Worm (Caenorhabditis elegans) whole organism, L2 larva: ENCODE measurements around the gene T24E12.2.

ENCODE experiments used
- ZK546.5 ChIP-seq: sonication (generic microtip); optimal IDR thresholded peaks from 2 replicates; lab custom pipeline; 2017; ENCODE audit warnings: missing biosample characterization, missing genetic modification characterization
- aly-2 ChIP-seq: fragments of 150-350 bp; optimal IDR thresholded peaks from 2 replicates; lab custom pipeline; 2014; ENCODE audit warnings: missing biosample characterization, missing genetic modification characterization
- ceh-16 ChIP-seq: fragments of 150-350 bp; optimal IDR thresholded peaks from 2 replicates; lab custom pipeline; 2014; ENCODE audit warnings: missing biosample characterization, missing genetic modification characterization
- ceh-82 ChIP-seq: fragments of 150-350 bp; optimal IDR thresholded peaks from 2 replicates; lab custom pipeline; 2014; ENCODE audit warnings: missing biosample characterization, missing genetic modification characterization
- crh-2 ChIP-seq: sonication (generic microtip); optimal IDR thresholded peaks from 2 replicates; lab custom pipeline; 2017; ENCODE audit warnings: missing biosample characterization, missing genetic modification characterization
- lin-11 ChIP-seq: fragments of 150-350 bp; sonication (generic microtip); optimal IDR thresholded peaks from 2 replicates; lab custom pipeline; 2014; ENCODE audit warnings: missing biosample characterization, missing genetic modification characterization, inconsistent platforms, mixed read lengths
- nhr-12 ChIP-seq: fragments of 150-350 bp; optimal IDR thresholded peaks from 2 replicates; lab custom pipeline; 2014; ENCODE audit warnings: missing biosample characterization, missing genetic modification characterization
- nhr-23 ChIP-seq: fragments of 150-350 bp; optimal IDR thresholded peaks from 2 replicates; lab custom pipeline; 2014; ENCODE audit warnings: missing biosample characterization, missing genetic modification reagents, missing genetic modification characterization
- skn-1 ChIP-seq: sonication (generic microtip); optimal IDR thresholded peaks from 2 replicates; lab custom pipeline; 2017; ENCODE audit warnings: missing biosample characterization, missing genetic modification characterization
- sma-9 ChIP-seq, 2 experiments: fragments of 150-350 bp in 1 of 2; sonication (generic microtip) in 1 of 2; optimal IDR thresholded peaks; 2 replicates each; lab custom pipeline; 2014 to 2016; ENCODE audit warnings: missing genetic modification characterization in 2 of 2, mild to moderate bottlenecking in 1 of 2, missing biosample characterization in 1 of 2, missing compliant biosample characterization in 1 of 2, missing genetic modification reagents in 1 of 2, moderate library complexity in 1 of 2
- snpc-4 ChIP-seq: fragments of 150-350 bp; optimal IDR thresholded peaks from 2 replicates; lab custom pipeline; 2014; ENCODE audit warnings: missing biosample characterization, missing genetic modification characterization
- unc-39 ChIP-seq: fragments of 150-350 bp; optimal IDR thresholded peaks from 2 replicates; lab custom pipeline; 2014; ENCODE audit warnings: missing biosample characterization, missing genetic modification characterization

ce11 chrII:3752184-3752583, 30.6 kb upstream of the T24E12.2 start, which contains the start of gene sdz-11:
- no peak for TF ChIP-seq crh-2 (tag; lab: Kevin White, UChicago)
- TF ChIP-seq unc-39: no peak
- no peak for TF ChIP-seq skn-1
- TF ChIP-seq nhr-12 (tag; lab: Kevin White, UChicago): no peak
- TF ChIP-seq ceh-16 (tag; lab: Kevin White, UChicago): no peak
- no peak for TF ChIP-seq ZK546.5 (tag; lab: Kevin White, UChicago)
- no peak for TF ChIP-seq aly-2 (tag; lab: Kevin White, UChicago)
- TF ChIP-seq snpc-4 (tag; lab: Kevin White, UChicago): no peak
- no peak for TF ChIP-seq lin-11 (tag; lab: Kevin White, UChicago)
- TF ChIP-seq ceh-82: no peak
- no peak for TF ChIP-seq sma-9 (GFP tag; optimal IDR thresholded peaks at IDR 0.05; lab: Kevin White, UChicago)
- TF ChIP-seq sma-9 (tag; optimal IDR thresholded peaks at IDR 0.05; lab: Kevin White, UChicago): no peak
- TF ChIP-seq nhr-23 (tag; lab: Kevin White, UChicago): no peak
